Worm (Caenorhabditis elegans): ENCODE measurements around the gene rps-11.

- no peak for TF ChIP-seq snpc-1.1 (tag; optimal IDR thresholded peaks at IDR 0.05; ENCODE audit: insufficient read depth)
- no peak for TF ChIP-seq nfya-1 (tag; optimal IDR thresholded peaks at IDR 0.05; ENCODE audit: borderline replicate concordance, insufficient read depth)
- no peak for TF ChIP-seq F57C9.4 (tag; optimal IDR thresholded peaks at IDR 0.05)
- TF ChIP-seq dpff-1 (tag; optimal IDR thresholded peaks at IDR 0.05), result no peak
- TF ChIP-seq snpc-4 (GFP tag; optimal IDR thresholded peaks at IDR 0.05), result no peak
- TF ChIP-seq snpc-4 (tag; optimal IDR thresholded peaks at IDR 0.05), result no peak
- TF ChIP-seq zfh-2 (GFP tag; conservative IDR thresholded peaks at IDR 0.05), result no peak
- TF ChIP-seq nfya-2 (GFP tag; IDR thresholded peaks at IDR 0.05), result no peak
- TF ChIP-seq mcd-1 (GFP tag; IDR thresholded peaks at IDR 0.05), result no peak
- no peak for TF ChIP-seq hlh-26 (GFP tag; conservative IDR thresholded peaks at IDR 0.05)
Observed at ce11 chrIV:11650344-11650743, 47.9 kb downstream of the rps-11 start.

All from whole organism, young adult.